Worm (Caenorhabditis elegans) whole organism, early embryonic: ENCODE results near the gene T23D5.3.

Experiments used
- F13C5.2 ChIP-seq: sonication (generic microtip); optimal IDR thresholded peaks from 2 replicates; lab custom pipeline; 2017; ENCODE audit warnings: mild to moderate bottlenecking, missing genetic modification characterization, inconsistent platforms, missing compliant biosample characterization
- aly-1 ChIP-seq: sonication (generic microtip); optimal IDR thresholded peaks from 2 replicates; lab custom pipeline; 2016; ENCODE audit warnings: missing genetic modification characterization, missing compliant biosample characterization
- ama-1 ChIP-seq: fragments of 150-350 bp; optimal IDR thresholded peaks from 2 replicates; lab custom pipeline; 2014
- hmg-4 ChIP-seq: fragments of 200-800 bp; sonication (Bioruptor generic); optimal IDR thresholded peaks from 2 replicates; lab custom pipeline; 2018; ENCODE audit warnings: mild to moderate bottlenecking, missing genetic modification characterization, missing compliant biosample characterization

DNA sequence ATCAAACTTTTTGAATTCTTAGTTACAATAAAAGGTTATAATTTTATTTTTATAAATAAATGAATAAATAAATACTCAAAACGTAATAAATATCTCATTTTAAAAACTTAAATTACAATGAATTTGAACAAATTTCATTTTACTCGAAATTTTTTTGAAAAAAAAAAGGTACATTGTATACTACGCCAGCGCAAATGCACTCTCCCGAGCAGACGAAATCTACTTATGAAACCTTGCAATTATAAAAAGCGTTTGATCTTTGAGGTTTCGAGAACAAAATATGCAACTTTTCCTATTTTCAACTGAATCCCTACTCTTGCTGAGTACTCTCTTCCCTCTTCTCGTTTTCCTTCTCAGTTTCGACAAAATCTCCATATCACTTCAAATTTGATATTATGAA is 45.8 kb downstream of the T23D5.3 start, which contains the start of gene nhr-197:
- TF ChIP-seq hmg-4 (GFP tag; lab: Kevin White, UChicago) (no peak), ama-1 (lab: Kevin White, UChicago) (no peak), F13C5.2 (no peak), aly-1 (tag; lab: Kevin White, UChicago) (no peak)
